Worm (Caenorhabditis elegans) whole organism, L2 larva: ENCODE results near the gene ppk-2.

Experiments
- F13H6.1 ChIP-seq: sonication (generic microtip); optimal IDR thresholded peaks from 2 replicates; lab custom pipeline; 2016; ENCODE audit warnings: missing genetic modification characterization, missing compliant biosample characterization
- aly-2 ChIP-seq: fragments of 150-350 bp; optimal IDR thresholded peaks from 2 replicates; lab custom pipeline; 2014; ENCODE audit warnings: missing biosample characterization, missing genetic modification characterization
- ama-1 ChIP-seq: fragments of 150-350 bp; optimal IDR thresholded peaks from 2 replicates; lab custom pipeline; 2018; ENCODE audit warnings: inconsistent platforms
- ceh-16 ChIP-seq: fragments of 150-350 bp; optimal IDR thresholded peaks from 2 replicates; lab custom pipeline; 2014; ENCODE audit warnings: missing biosample characterization, missing genetic modification characterization
- elt-1 ChIP-seq: fragments of 150-350 bp; optimal IDR thresholded peaks from 2 replicates; lab custom pipeline; 2014; ENCODE audit warnings: missing biosample characterization, missing genetic modification characterization
- nhr-6 ChIP-seq: fragments of 150-350 bp; optimal IDR thresholded peaks from 2 replicates; lab custom pipeline; 2014; ENCODE audit warnings: missing biosample characterization, missing genetic modification characterization

ce11 chrIII:2151480-2151995, 49.4 kb downstream of the ppk-2 start, which contains the start of gene gcn-1:
- no peak for TF ChIP-seq aly-2 (tag; lab: Kevin White, UChicago)
- TF ChIP-seq F13H6.1 (tag; lab: Kevin White, UChicago), result peak; percentile 61
- TF ChIP-seq elt-1 (tag; lab: Kevin White, UChicago), result no peak
- TF ChIP-seq ama-1, result no peak
- TF ChIP-seq nhr-6 (tag; lab: Kevin White, UChicago), result no peak
- TF ChIP-seq ceh-16 (tag; lab: Kevin White, UChicago), result no peak
